Worm (Caenorhabditis elegans) whole organism, L2 larva: Measurements from ENCODE around the gene gstk-1.

ENCODE experiments used
- alr-1 ChIP-seq: fragments of 150-350 bp; optimal IDR thresholded peaks from 2 replicates; lab custom pipeline; 2014; ENCODE audit warnings: missing biosample characterization, missing genetic modification characterization
- ama-1 ChIP-seq: fragments of 150-350 bp; optimal IDR thresholded peaks from 2 replicates; lab custom pipeline; 2018; ENCODE audit warnings: inconsistent platforms
- ceh-16 ChIP-seq: fragments of 150-350 bp; optimal IDR thresholded peaks from 2 replicates; lab custom pipeline; 2014; ENCODE audit warnings: missing biosample characterization, missing genetic modification characterization
- elt-3 ChIP-seq: sonication (generic microtip); optimal IDR thresholded peaks from 2 replicates; lab custom pipeline; 2017; ENCODE audit warnings: missing biosample characterization, missing genetic modification characterization
- unc-39 ChIP-seq: fragments of 150-350 bp; optimal IDR thresholded peaks from 2 replicates; lab custom pipeline; 2014; ENCODE audit warnings: missing biosample characterization, missing genetic modification characterization
- unc-62 ChIP-seq: fragments of 150-350 bp; optimal IDR thresholded peaks from 2 replicates; lab custom pipeline; 2014; ENCODE audit warnings: missing biosample characterization, missing genetic modification reagents, missing genetic modification characterization

ce11 chrII:9680493-9680892 lies 24.0 kb downstream of the gstk-1 start, which contains the start of gene ZK1320.13:
- TF ChIP-seq ama-1: no peak
- no peak for TF ChIP-seq unc-62 (GFP tag; lab: Kevin White, UChicago)
- TF ChIP-seq unc-39 (tag; lab: Kevin White, UChicago): no peak
- no peak for TF ChIP-seq elt-3 (tag; lab: Kevin White, UChicago)
- no peak for TF ChIP-seq alr-1 (tag; lab: Kevin White, UChicago)
- no peak for TF ChIP-seq ceh-16 (tag; lab: Kevin White, UChicago)
